Worm (Caenorhabditis elegans) whole organism, midembryonic: Measurements from ENCODE around the gene T01C3.3.

Experiments used
- T22C8.4 ChIP-seq: fragments of 200-800 bp; sonication (Bioruptor generic); IDR thresholded peaks from 2 replicates; pipeline ENCODE4 v1.3.6; 2022; ENCODE audit warnings: missing genetic modification characterization, missing compliant biosample characterization
- cog-1 ChIP-seq: sonication (generic microtip); optimal IDR thresholded peaks from 2 replicates; lab custom pipeline; 2016; ENCODE audit warnings: missing genetic modification characterization, missing compliant biosample characterization
- flt-1 ChIP-seq: fragments of 200-800 bp; sonication (Bioruptor generic); IDR thresholded peaks from 2 replicates; pipeline ENCODE4 v1.3.6; 2022; ENCODE audit warnings: missing genetic modification characterization, missing compliant biosample characterization
- klf-2 ChIP-seq: fragments of 200-800 bp; sonication (Bioruptor generic); conservative IDR thresholded peaks from 2 replicates; pipeline ENCODE4 v1.3.6; 2022; ENCODE audit warnings: missing genetic modification reagents, missing genetic modification characterization, missing compliant biosample characterization
- med-1 ChIP-seq: sonication (generic microtip); optimal IDR thresholded peaks from 2 replicates; lab custom pipeline; 2017; ENCODE audit warnings: missing genetic modification characterization, mild to moderate bottlenecking, missing compliant biosample characterization, antibody characterized with exemption, missing genetic modification reagents; ENCODE audit not compliant: insufficient read depth
- ref-1 ChIP-seq: fragments of 200-800 bp; sonication (Bioruptor generic); conservative IDR thresholded peaks from 2 replicates; pipeline ENCODE4 v1.3.6; 2022; ENCODE audit warnings: missing genetic modification reagents, missing genetic modification characterization, missing compliant biosample characterization
- tab-1 ChIP-seq: fragments of 200-800 bp; sonication (Bioruptor generic); IDR thresholded peaks from 2 replicates; pipeline ENCODE4 v1.3.6; 2022; ENCODE audit warnings: missing genetic modification characterization, missing compliant biosample characterization
- ztf-23 ChIP-seq: fragments of 200-800 bp; sonication (Bioruptor generic); IDR thresholded peaks from 2 replicates; pipeline ENCODE4 v1.3.6; 2022; ENCODE audit warnings: missing genetic modification reagents, missing genetic modification characterization, missing compliant biosample characterization
- ztf-29 ChIP-seq: fragments of 200-800 bp; sonication (Bioruptor generic); IDR thresholded peaks from 2 replicates; pipeline ENCODE4 v1.3.6; 2022; ENCODE audit warnings: missing genetic modification reagents, missing genetic modification characterization, missing compliant biosample characterization

The T01C3.3 gene

ce11 chrV:15013328-15013727, 20.9 kb upstream of the T01C3.3 start:
- no peak for TF ChIP-seq med-1
- no peak for TF ChIP-seq ztf-23 (GFP tag; lab: Robert Waterston, UW)
- TF ChIP-seq cog-1: no peak
- no peak for TF ChIP-seq klf-2 (GFP tag; lab: Robert Waterston, UW)
- TF ChIP-seq ztf-29 (GFP tag; lab: Robert Waterston, UW): no peak
- TF ChIP-seq tab-1 (GFP tag; lab: Robert Waterston, UW): no peak
- no peak for TF ChIP-seq ref-1 (GFP tag; lab: Robert Waterston, UW)
- no peak for TF ChIP-seq T22C8.4 (GFP tag; lab: Robert Waterston, UW)
- no peak for TF ChIP-seq flt-1

- TF ChIP-seq klf-2 (GFP tag; lab: Robert Waterston, UW) (no peak), ref-1 (GFP tag; lab: Robert Waterston, UW) (no peak), ztf-23 (GFP tag; lab: Robert Waterston, UW) (no peak), med-1 (no peak), ztf-29 (GFP tag; lab: Robert Waterston, UW) (no peak), cog-1 (no peak), tab-1 (GFP tag; lab: Robert Waterston, UW) (no peak), flt-1 (no peak)
Observed at ce11 chrV:15012542-15013301, 20.2 kb upstream of the T01C3.3 start.

ce11 chrV:15011560-15011959, 19.1 kb upstream of the T01C3.3 start, which contains the start of gene nmr-2:
Gene nmr-2, minus strand, starts transcription at chrV:15011660.
- no peak for TF ChIP-seq med-1
- no peak for TF ChIP-seq ztf-23 (GFP tag; lab: Robert Waterston, UW)

ce11 chrV:15004800-15005199, 12.3 kb upstream of the T01C3.3 start, which contains the start of gene hrde-2:
Gene hrde-2, plus strand, starts transcription at chrV:15005100.
- TF ChIP-seq klf-2 (GFP tag; lab: Robert Waterston, UW) (no peak), cog-1 (no peak), ztf-29 (GFP tag; lab: Robert Waterston, UW) (no peak), flt-1 (no peak), tab-1 (GFP tag; lab: Robert Waterston, UW) (no peak), ref-1 (GFP tag; lab: Robert Waterston, UW) (no peak), T22C8.4 (GFP tag; lab: Robert Waterston, UW) (no peak), med-1 (no peak)

- TF ChIP-seq tab-1 (GFP tag; lab: Robert Waterston, UW) (no peak), med-1 (no peak), ztf-29 (GFP tag; lab: Robert Waterston, UW) (0 out of 2 replicates have a peak, but pooled peaks have one; percentile 26), ztf-23 (GFP tag; lab: Robert Waterston, UW) (peak; percentile 72), T22C8.4 (GFP tag; lab: Robert Waterston, UW) (peak; percentile 73), ref-1 (GFP tag; lab: Robert Waterston, UW) (0 out of 2 replicates have a peak, but pooled peaks have one; percentile 31), flt-1 (peak; percentile 82), cog-1 (peak; percentile 93), klf-2 (GFP tag; lab: Robert Waterston, UW) (0 out of 2 replicates have a peak, but pooled peaks have one; percentile 38)
Observed at ce11 chrV:15002184-15002690, 9.8 kb upstream of the T01C3.3 start, which contains the start of the genes fib-1 and mut-15. Gene fib-1, minus strand, starts transcription at chrV:15002223. Gene mut-15, plus strand, starts transcription at chrV:15002543.

- TF ChIP-seq med-1 (no peak), ref-1 (GFP tag; lab: Robert Waterston, UW) (no peak), cog-1 (no peak), T22C8.4 (GFP tag; lab: Robert Waterston, UW) (no peak), klf-2 (GFP tag; lab: Robert Waterston, UW) (no peak), ztf-29 (GFP tag; lab: Robert Waterston, UW) (no peak), ztf-23 (GFP tag; lab: Robert Waterston, UW) (no peak), tab-1 (GFP tag; lab: Robert Waterston, UW) (no peak), flt-1 (no peak)
Observed at ce11 chrV:15001536-15001935, 9.1 kb upstream of the T01C3.3 start.

ce11 chrV:15000055-15000704, 7.7 kb upstream of the T01C3.3 start, which contains the start of gene rps-16:
Gene rps-16, minus strand, starts transcription at chrV:15000541.
- TF ChIP-seq klf-2 (GFP tag; lab: Robert Waterston, UW) (no peak), flt-1 (0 out of 2 replicates have a peak, but pooled peaks have one; percentile 6)

- TF ChIP-seq flt-1 (no peak), ref-1 (GFP tag; lab: Robert Waterston, UW) (no peak), T22C8.4 (GFP tag; lab: Robert Waterston, UW) (no peak), cog-1 (no peak), ztf-29 (GFP tag; lab: Robert Waterston, UW) (no peak), ztf-23 (GFP tag; lab: Robert Waterston, UW) (no peak), klf-2 (GFP tag; lab: Robert Waterston, UW) (no peak), tab-1 (GFP tag; lab: Robert Waterston, UW) (no peak), med-1 (no peak)
Observed at ce11 chrV:14999485-15000023, 7.1 kb upstream of the T01C3.3 start, which contains the start of gene T01C3.11. Gene T01C3.11, plus strand, starts transcription at chrV:14999535.

- TF ChIP-seq ztf-29 (GFP tag; lab: Robert Waterston, UW) (no peak), klf-2 (GFP tag; lab: Robert Waterston, UW) (no peak), cog-1 (no peak), med-1 (no peak), ref-1 (GFP tag; lab: Robert Waterston, UW) (no peak), flt-1 (no peak), T22C8.4 (GFP tag; lab: Robert Waterston, UW) (no peak), ztf-23 (GFP tag; lab: Robert Waterston, UW) (no peak), tab-1 (GFP tag; lab: Robert Waterston, UW) (no peak)
Observed at ce11 chrV:14996236-14996635, 3.8 kb upstream of the T01C3.3 start, which contains the start of gene irld-14. Gene irld-14, plus strand, starts transcription at chrV:14996536.
